Fruit fly (Drosophila melanogaster): ENCODE data around the gene Pdp1.

The Pdp1 gene

DNA sequence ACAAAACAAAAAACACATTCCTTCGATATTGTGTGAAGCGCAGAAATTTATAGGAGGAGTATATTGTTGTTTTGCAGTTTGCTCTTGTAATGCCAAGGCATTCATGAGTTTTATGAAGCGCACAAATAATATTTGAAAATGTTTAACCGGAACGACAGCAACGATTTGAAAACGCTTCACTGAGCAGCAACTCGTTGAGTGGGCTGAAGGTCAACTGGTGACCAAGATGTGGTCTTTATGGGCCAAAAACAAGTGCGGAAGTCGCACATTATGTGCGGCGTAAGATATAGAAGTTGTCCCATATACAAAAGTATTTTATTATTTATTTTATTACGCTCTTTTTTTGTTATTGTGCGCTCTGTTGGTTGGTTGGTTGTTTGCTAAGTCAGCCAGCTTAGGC lies 80.9 kb downstream of the Pdp1 start:
- TF ChIP-seq chinmo (GFP tag; IDR thresholded peaks at IDR 0.05; ENCODE audit: partially characterized antibody) (peak; percentile 84; the same call in 1 of the 4 replicates), Eip74EF (GFP tag; optimal IDR thresholded peaks at IDR 0.05) (peak in 1 of 2 experiments; percentile 88), danr (GFP tag; IDR thresholded peaks at IDR 0.05) (no peak), ftz-f1 (GFP tag; optimal IDR thresholded peaks at IDR 0.05) (peak; percentile 10), sd (tag; optimal IDR thresholded peaks at IDR 0.05) (peak; percentile 87)

DNA sequence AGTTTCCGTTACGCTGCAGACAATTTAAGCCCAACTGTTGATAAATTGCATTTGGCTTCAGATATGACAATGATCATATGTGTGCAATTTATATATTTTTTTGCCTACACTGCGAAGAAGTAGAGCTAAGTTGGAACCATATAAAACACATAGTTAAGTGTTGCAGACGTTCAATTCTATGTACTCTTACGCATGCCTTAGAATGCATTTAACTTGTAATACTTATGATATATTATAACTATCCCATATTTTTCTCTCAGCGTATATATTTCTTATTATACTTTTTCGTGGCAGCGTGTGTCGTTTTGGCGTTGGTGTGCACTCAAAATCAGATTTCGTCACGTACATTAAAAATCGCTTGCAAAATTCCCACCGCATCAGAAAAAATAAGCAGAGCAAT lies 83.8 kb downstream of the Pdp1 start:
- TF ChIP-seq wek (GFP tag; optimal IDR thresholded peaks at IDR 0.05) (no peak), CG1024 (GFP tag; IDR thresholded peaks at IDR 0.05) (no peak), CG30403 (GFP tag; optimal IDR thresholded peaks at IDR 0.05) (peak; percentile 19), CG10209 (GFP tag; optimal IDR thresholded peaks at IDR 0.05) (peak; percentile 30), E2f2 (GFP tag; IDR thresholded peaks at IDR 0.05) (peak; percentile 16; the same call in 1 of the 2 replicates), bsh (GFP tag; optimal IDR thresholded peaks at IDR 0.05) (peak in 1 of 2 experiments; percentile 20), vfl (GFP tag; optimal IDR thresholded peaks at IDR 0.05) (no peak), hkb (optimal IDR thresholded peaks at IDR 0.05) (no peak), hkb (GFP tag; IDR thresholded peaks at IDR 0.05) (peak; percentile 64), CG8290 (GFP tag; optimal IDR thresholded peaks at IDR 0.05) (no peak), CG8290 (tag; optimal IDR thresholded peaks at IDR 0.05) (peak in 1 of 2 experiments; percentile 38), Med (GFP tag) (peak; percentile 80), dmrt99B (tag; optimal IDR thresholded peaks at IDR 0.05) (peak; percentile 55), gsb (GFP tag; IDR thresholded peaks at IDR 0.05) (peak; percentile 31; the same call in 1 of the 2 replicates), dysf (GFP tag; IDR thresholded peaks at IDR 0.05) (peak; percentile 55; the same call in 1 of the 3 replicates), CG14050 (GFP tag; IDR thresholded peaks at IDR 0.05) (peak; percentile 19; the same call in 1 of the 3 replicates), CG10321 (GFP tag; IDR thresholded peaks at IDR 0.05) (no peak), ssp (GFP tag; IDR thresholded peaks at IDR 0.05) (no peak), CG2678 (tag; optimal IDR thresholded peaks at IDR 0.05) (peak; percentile 24), Nf-YA (GFP tag; IDR thresholded peaks at IDR 0.05) (no peak), ci (GFP tag; IDR thresholded peaks at IDR 0.05) (peak; percentile 52; the same call in 1 of the 3 replicates), CG13424 (tag; optimal IDR thresholded peaks at IDR 0.05) (peak; percentile 14), gem (tag; optimal IDR thresholded peaks at IDR 0.05) (peak; percentile 44), Drgx (GFP tag; IDR thresholded peaks at IDR 0.05) (peak; percentile 83), gcm (GFP tag; optimal IDR thresholded peaks at IDR 0.05) (no peak), CG8089 (GFP tag; optimal IDR thresholded peaks at IDR 0.05) (no peak), CG10366 (GFP tag; IDR thresholded peaks at IDR 0.05) (peak; percentile 33; the same call in 1 of the 2 replicates), eve (GFP tag; optimal IDR thresholded peaks at IDR 0.05) (peak in 1 of 2 experiments; percentile 24), ranshi (GFP tag; IDR thresholded peaks at IDR 0.05) (peak; percentile 33; the same call in 1 of the 2 replicates), CG3847 (GFP tag; IDR thresholded peaks at IDR 0.05) (peak; percentile 36; the same call in 1 of the 2 replicates), CG17361 (GFP tag; IDR thresholded peaks at IDR 0.05) (0 out of 3 replicates have a peak, but pooled peaks have one; percentile 24), H15 (GFP tag; IDR thresholded peaks at IDR 0.05) (0 out of 3 replicates have a peak, but pooled peaks have one; percentile 18), CG11398 (GFP tag; optimal IDR thresholded peaks at IDR 0.05) (no peak), btn (GFP tag; optimal IDR thresholded peaks at IDR 0.05) (no peak), CG14014 (GFP tag; IDR thresholded peaks at IDR 0.05) (0 out of 2 replicates have a peak, but pooled peaks have one; percentile 8), scrt (GFP tag; optimal IDR thresholded peaks at IDR 0.05) (no peak), CG3163 (GFP tag; optimal IDR thresholded peaks at IDR 0.05) (no peak), CG3281 (GFP tag; optimal IDR thresholded peaks at IDR 0.05) (peak; percentile 4), CG2712 (tag; optimal IDR thresholded peaks at IDR 0.05) (peak; percentile 5), unpg (GFP tag; optimal IDR thresholded peaks at IDR 0.05) (peak; percentile 39), pan (optimal IDR thresholded peaks at IDR 0.05) (no peak), pan (GFP tag; optimal IDR thresholded peaks at IDR 0.05 in 1 of 2, IDR thresholded peaks at IDR 0.05 in 1 of 2) (peak in 1 of 2 experiments; percentile 40), CG7839 (tag; optimal IDR thresholded peaks at IDR 0.05) (peak; percentile 47), CkIIα-i1 (GFP tag; IDR thresholded peaks at IDR 0.05) (no peak), mam (GFP tag; optimal IDR thresholded peaks at IDR 0.05) (peak; percentile 17)
